Worm (Caenorhabditis elegans) whole organism, mixed stage, embryonic: ENCODE data around the gene ZK899.6.
A peak's percentile ranks its signal among the peaks of the same experiment; 100 is the strongest.

ENCODE experiments used
- blmp-1 ChIP-seq: fragments of 150-350 bp; optimal IDR thresholded peaks from 2 replicates; lab custom pipeline; 2014; ENCODE audit warnings: missing biosample characterization, missing genetic modification characterization
- ceh-43 ChIP-seq: fragments of 200-800 bp; sonication (Bioruptor generic); optimal IDR thresholded peaks from 2 replicates; lab custom pipeline; 2018; ENCODE audit warnings: mild to moderate bottlenecking, missing genetic modification characterization, moderate library complexity, missing compliant biosample characterization
- ceh-83 ChIP-seq: fragments of 200-800 bp; sonication (Bioruptor generic); optimal IDR thresholded peaks from 2 replicates; lab custom pipeline; 2018; ENCODE audit warnings: mild to moderate bottlenecking, missing genetic modification characterization, missing compliant biosample characterization
- ces-1 ChIP-seq: fragments of 150-350 bp; optimal IDR thresholded peaks from 2 replicates; lab custom pipeline; 2014; ENCODE audit warnings: missing biosample characterization, missing genetic modification reagents, missing genetic modification characterization
- cnd-1 ChIP-seq: fragments of 200-800 bp; sonication (Bioruptor generic); optimal IDR thresholded peaks from 2 replicates; lab custom pipeline; 2018; ENCODE audit warnings: mild to moderate bottlenecking, missing genetic modification characterization, missing compliant biosample characterization
- drap-1 ChIP-seq: fragments of 200-800 bp; sonication (Bioruptor generic); optimal IDR thresholded peaks from 3 replicates; lab custom pipeline; 2018; ENCODE audit warnings: mild to moderate bottlenecking, missing genetic modification characterization, missing compliant biosample characterization
- elt-1 ChIP-seq: sonication (generic microtip); optimal IDR thresholded peaks from 2 replicates; lab custom pipeline; 2017; ENCODE audit warnings: missing genetic modification characterization, mild to moderate bottlenecking, missing compliant biosample characterization, antibody characterized with exemption, moderate library complexity, borderline replicate concordance; ENCODE audit not compliant: insufficient read depth
- elt-3 ChIP-seq: fragments of 150-350 bp; optimal IDR thresholded peaks from 2 replicates; lab custom pipeline; 2014; ENCODE audit warnings: missing biosample characterization, missing genetic modification characterization
- flh-1 ChIP-seq: fragments of 200-800 bp; sonication (Bioruptor generic); optimal IDR thresholded peaks from 2 replicates; lab custom pipeline; 2018; ENCODE audit warnings: mild to moderate bottlenecking, missing genetic modification characterization, moderate library complexity, missing compliant biosample characterization
- ham-2 ChIP-seq: fragments of 200-800 bp; sonication (Bioruptor generic); optimal IDR thresholded peaks from 2 replicates; lab custom pipeline; 2018; ENCODE audit warnings: mild to moderate bottlenecking, missing genetic modification characterization, missing compliant biosample characterization
- hlh-1 ChIP-seq: fragments of 150-350 bp; optimal IDR thresholded peaks from 2 replicates; lab custom pipeline; 2014; ENCODE audit warnings: missing biosample characterization, missing genetic modification reagents, missing genetic modification characterization
- lin-32 ChIP-seq: fragments of 200-800 bp; sonication (Bioruptor generic); optimal IDR thresholded peaks from 2 replicates; lab custom pipeline; 2018; ENCODE audit warnings: mild to moderate bottlenecking, missing genetic modification characterization, missing compliant biosample characterization
- lsy-2 ChIP-seq: fragments of 150-350 bp; optimal IDR thresholded peaks from 2 replicates; lab custom pipeline; 2014; ENCODE audit warnings: missing biosample characterization, missing genetic modification characterization
- mab-5 ChIP-seq: fragments of 150-350 bp; optimal IDR thresholded peaks from 2 replicates; lab custom pipeline; 2014; ENCODE audit warnings: missing biosample characterization, missing genetic modification characterization
- mep-1 ChIP-seq: fragments of 150-350 bp; optimal IDR thresholded peaks from 2 replicates; lab custom pipeline; 2017; ENCODE audit warnings: missing biosample characterization, missing genetic modification reagents, missing genetic modification characterization, inconsistent platforms
- mls-2 ChIP-seq: sonication (generic microtip); optimal IDR thresholded peaks from 2 replicates; lab custom pipeline; 2016; ENCODE audit warnings: mild to moderate bottlenecking, missing genetic modification characterization, moderate library complexity, missing compliant biosample characterization
- nhr-12 ChIP-seq: fragments of 150-350 bp; optimal IDR thresholded peaks from 2 replicates; lab custom pipeline; 2014; ENCODE audit warnings: missing biosample characterization, missing genetic modification characterization
- nhr-2 ChIP-seq: fragments of 150-350 bp; optimal IDR thresholded peaks from 2 replicates; lab custom pipeline; 2014; ENCODE audit warnings: missing biosample characterization, missing genetic modification characterization
- nhr-237 ChIP-seq: fragments of 150-350 bp; optimal IDR thresholded peaks from 2 replicates; lab custom pipeline; 2014; ENCODE audit warnings: missing biosample characterization, missing genetic modification characterization
- nhr-28 ChIP-seq: fragments of 150-350 bp; optimal IDR thresholded peaks from 2 replicates; lab custom pipeline; 2014; ENCODE audit warnings: missing biosample characterization, missing genetic modification characterization
- nhr-76 ChIP-seq: sonication (generic microtip); optimal IDR thresholded peaks from 2 replicates; lab custom pipeline; 2017; ENCODE audit warnings: missing biosample characterization, missing genetic modification characterization
- sem-2 ChIP-seq: fragments of 200-800 bp; sonication (Bioruptor generic); optimal IDR thresholded peaks from 2 replicates; lab custom pipeline; 2018; ENCODE audit warnings: mild to moderate bottlenecking, missing genetic modification characterization, missing compliant biosample characterization
- snpc-4 ChIP-seq: fragments of 150-350 bp; optimal IDR thresholded peaks from 2 replicates; lab custom pipeline; 2014; ENCODE audit warnings: missing biosample characterization, missing genetic modification characterization
- sptf-1 ChIP-seq: sonication (generic microtip); optimal IDR thresholded peaks from 2 replicates; lab custom pipeline; 2017; ENCODE audit warnings: mild to moderate bottlenecking, missing genetic modification characterization, moderate library complexity, missing compliant biosample characterization
- tbx-8 ChIP-seq: fragments of 200-800 bp; sonication (Bioruptor generic); optimal IDR thresholded peaks from 2 replicates; lab custom pipeline; 2018; ENCODE audit warnings: mild to moderate bottlenecking, missing genetic modification characterization, moderate library complexity, missing compliant biosample characterization
- unc-120 ChIP-seq: sonication (generic microtip); optimal IDR thresholded peaks from 2 replicates; lab custom pipeline; 2017; ENCODE audit warnings: missing genetic modification characterization, missing compliant biosample characterization; ENCODE audit not compliant: poor library complexity, severe bottlenecking
- unc-39 ChIP-seq: fragments of 150-350 bp; optimal IDR thresholded peaks from 2 replicates; lab custom pipeline; 2014; ENCODE audit warnings: missing biosample characterization, missing genetic modification characterization
- zip-8 ChIP-seq: fragments of 150-350 bp; optimal IDR thresholded peaks from 2 replicates; lab custom pipeline; 2014; ENCODE audit warnings: missing biosample characterization, missing genetic modification characterization
- ztf-11 ChIP-seq: fragments of 150-350 bp; optimal IDR thresholded peaks from 2 replicates; lab custom pipeline; 2014; ENCODE audit warnings: missing biosample characterization, missing genetic modification characterization

The ZK899.6 gene

ce11 chrX:9509516-9509915, 46.4 kb downstream of the ZK899.6 start:
- TF ChIP-seq snpc-4 (tag; lab: Kevin White, UChicago) (no peak), ceh-43 (no peak), ztf-11 (tag; lab: Kevin White, UChicago) (no peak), nhr-2 (tag; lab: Kevin White, UChicago) (no peak), zip-8 (tag; lab: Kevin White, UChicago) (no peak), ces-1 (GFP tag; lab: Kevin White, UChicago) (no peak), elt-1 (tag; lab: Kevin White, UChicago) (no peak), lsy-2 (tag; lab: Kevin White, UChicago) (no peak), lin-32 (GFP tag; lab: Kevin White, UChicago) (no peak), drap-1 (GFP tag; lab: Kevin White, UChicago) (no peak), blmp-1 (tag; lab: Kevin White, UChicago) (no peak), mls-2 (tag; lab: Kevin White, UChicago) (no peak), unc-39 (no peak), nhr-28 (tag; lab: Kevin White, UChicago) (no peak), elt-3 (tag; lab: Kevin White, UChicago) (no peak), flh-1 (GFP tag; lab: Kevin White, UChicago) (no peak), nhr-237 (tag; lab: Kevin White, UChicago) (no peak)
- TF ChIP-seq, all 35 proteins: peak for 0

ce11 chrX:9509922-9510321, 46.8 kb downstream of the ZK899.6 start:
- TF ChIP-seq nhr-76 (tag; lab: Kevin White, UChicago) = no peak
- TF ChIP-seq mep-1 = peak; percentile 42
- no peak for TF ChIP-seq elt-1 (tag; lab: Kevin White, UChicago)
- no peak for TF ChIP-seq ceh-83 (GFP tag; lab: Kevin White, UChicago)
- peak; percentile 49 for TF ChIP-seq mls-2 (tag; lab: Kevin White, UChicago)
- no peak for TF ChIP-seq lin-32 (GFP tag; lab: Kevin White, UChicago)
- TF ChIP-seq sptf-1 (tag; lab: Kevin White, UChicago) = peak; percentile 26
- TF ChIP-seq nhr-28 (tag; lab: Kevin White, UChicago) = no peak
- peak; percentile 93 for TF ChIP-seq ces-1 (GFP tag; lab: Kevin White, UChicago)
- no peak for TF ChIP-seq nhr-12
- TF ChIP-seq ztf-11 (tag; lab: Kevin White, UChicago) = peak; percentile 33
- no peak for TF ChIP-seq mab-5 (tag; lab: Kevin White, UChicago)
- no peak for TF ChIP-seq tbx-8 (GFP tag; lab: Kevin White, UChicago)

ce11 chrX:9510448-9510847, 47.3 kb downstream of the ZK899.6 start:
- TF ChIP-seq mab-5 (tag; lab: Kevin White, UChicago) = no peak
- no peak for TF ChIP-seq mls-2 (tag; lab: Kevin White, UChicago)
- TF ChIP-seq blmp-1 (tag; lab: Kevin White, UChicago) = no peak
- TF ChIP-seq zip-8 (tag; lab: Kevin White, UChicago) = no peak
- no peak for TF ChIP-seq nhr-28 (tag; lab: Kevin White, UChicago)
- no peak for TF ChIP-seq sem-2
- TF ChIP-seq ceh-83 (GFP tag; lab: Kevin White, UChicago) = no peak
- no peak for TF ChIP-seq lsy-2 (tag; lab: Kevin White, UChicago)
- no peak for TF ChIP-seq nhr-237 (tag; lab: Kevin White, UChicago)
- no peak for TF ChIP-seq unc-120 (tag; lab: Kevin White, UChicago)
- TF ChIP-seq hlh-1 = no peak

ce11 chrX:9512457-9512856, 49.3 kb downstream of the ZK899.6 start:
- TF ChIP-seq unc-120 (tag; lab: Kevin White, UChicago) = no peak
- no peak for TF ChIP-seq tbx-8 (GFP tag; lab: Kevin White, UChicago)
- no peak for TF ChIP-seq ces-1 (GFP tag; lab: Kevin White, UChicago)
- TF ChIP-seq lin-32 (GFP tag; lab: Kevin White, UChicago) = no peak
- TF ChIP-seq mab-5 (tag; lab: Kevin White, UChicago) = no peak
- no peak for TF ChIP-seq cnd-1
- TF ChIP-seq elt-1 (tag; lab: Kevin White, UChicago) = peak; percentile 37
- no peak for TF ChIP-seq ham-2 (GFP tag; lab: Kevin White, UChicago)
- TF ChIP-seq lsy-2 (tag; lab: Kevin White, UChicago) = no peak
